Worm (Caenorhabditis elegans) whole organism, late embryonic: ENCODE results near the gene ptr-8.

Experiments
- C08G9.2 ChIP-seq: sonication (generic microtip); optimal IDR thresholded peaks from 2 replicates; lab custom pipeline; 2016; ENCODE audit warnings: mild to moderate bottlenecking, missing genetic modification characterization, moderate library complexity, missing compliant biosample characterization
- C38D4.7 ChIP-seq: fragments of 200-800 bp; sonication (Bioruptor generic); optimal IDR thresholded peaks from 2 replicates; lab custom pipeline; 2018; ENCODE audit warnings: mild to moderate bottlenecking, missing genetic modification characterization, moderate library complexity, missing compliant biosample characterization
- F13H6.1 ChIP-seq: sonication (generic microtip); optimal IDR thresholded peaks from 2 replicates; lab custom pipeline; 2016; ENCODE audit warnings: missing genetic modification characterization, missing compliant biosample characterization
- T23F11.4 ChIP-seq: fragments of 200-800 bp; sonication (Bioruptor generic); optimal IDR thresholded peaks from 2 replicates; lab custom pipeline; 2018; ENCODE audit warnings: mild to moderate bottlenecking, missing genetic modification characterization, missing compliant biosample characterization
- ama-1 ChIP-seq: fragments of 150-350 bp; optimal IDR thresholded peaks from 2 replicates; lab custom pipeline; 2014
- ceh-19 ChIP-seq: fragments of 200-800 bp; sonication (Bioruptor generic); optimal IDR thresholded peaks from 2 replicates; lab custom pipeline; 2018; ENCODE audit warnings: mild to moderate bottlenecking, missing genetic modification characterization, missing compliant biosample characterization
- ceh-2 ChIP-seq: sonication (generic microtip); optimal IDR thresholded peaks from 2 replicates; lab custom pipeline; 2016; ENCODE audit warnings: missing genotype, missing genetic modification characterization, missing compliant biosample characterization
- ceh-22 ChIP-seq: sonication (generic microtip); optimal IDR thresholded peaks from 2 replicates; lab custom pipeline; 2017; ENCODE audit warnings: missing biosample characterization, missing genetic modification characterization
- ceh-30 ChIP-seq: fragments of 150-350 bp; optimal IDR thresholded peaks from 2 replicates; lab custom pipeline; 2014; ENCODE audit warnings: missing biosample characterization, missing genetic modification characterization
- ceh-48 ChIP-seq: sonication (generic microtip); optimal IDR thresholded peaks from 2 replicates; lab custom pipeline; 2016; ENCODE audit warnings: missing genetic modification characterization, inconsistent platforms, missing compliant biosample characterization
- ceh-6 ChIP-seq: fragments of 200-800 bp; sonication (Bioruptor generic); optimal IDR thresholded peaks from 2 replicates; lab custom pipeline; 2018; ENCODE audit warnings: mild to moderate bottlenecking, missing genetic modification characterization, missing compliant biosample characterization
- ceh-9 ChIP-seq: sonication (generic microtip); optimal IDR thresholded peaks from 2 replicates; lab custom pipeline; 2016; ENCODE audit warnings: mild to moderate bottlenecking, missing genetic modification characterization, inconsistent platforms, missing compliant biosample characterization
- dve-1 ChIP-seq: sonication (generic microtip); optimal IDR thresholded peaks from 2 replicates; lab custom pipeline; 2017; ENCODE audit warnings: antibody characterized with exemption, mild to moderate bottlenecking, missing genetic modification characterization, missing compliant biosample characterization
- elt-2 ChIP-seq: sonication (generic microtip); optimal IDR thresholded peaks from 2 replicates; lab custom pipeline; 2016; ENCODE audit warnings: missing genetic modification reagents, missing genetic modification characterization, missing compliant biosample characterization
- eyg-1 ChIP-seq: sonication (generic microtip); optimal IDR thresholded peaks from 2 replicates; lab custom pipeline; 2016; ENCODE audit warnings: missing genotype, missing genetic modification characterization, missing compliant biosample characterization
- fkh-6 ChIP-seq: sonication (generic microtip); optimal IDR thresholded peaks from 2 replicates; lab custom pipeline; 2016; ENCODE audit warnings: missing genetic modification characterization, missing compliant biosample characterization
- hlh-30 ChIP-seq: sonication (generic microtip); optimal IDR thresholded peaks from 2 replicates; lab custom pipeline; 2017; ENCODE audit warnings: antibody characterized with exemption, missing genetic modification characterization, missing compliant biosample characterization; ENCODE audit not compliant: insufficient read depth
- hlh-6 ChIP-seq: sonication (generic microtip); optimal IDR thresholded peaks from 2 replicates; lab custom pipeline; 2016; ENCODE audit warnings: missing genotype, missing genetic modification characterization, missing compliant biosample characterization
- lim-6 ChIP-seq: sonication (generic microtip); optimal IDR thresholded peaks from 2 replicates; lab custom pipeline; 2016; ENCODE audit warnings: missing genetic modification characterization, missing compliant biosample characterization
- mec-3 ChIP-seq: sonication (generic microtip); optimal IDR thresholded peaks from 2 replicates; lab custom pipeline; 2016; ENCODE audit warnings: borderline replicate concordance, missing genetic modification characterization, missing compliant biosample characterization
- nfya-1 ChIP-seq: sonication (generic microtip); optimal IDR thresholded peaks from 2 replicates; lab custom pipeline; 2017; ENCODE audit warnings: missing genetic modification characterization, mild to moderate bottlenecking, missing compliant biosample characterization, antibody characterized with exemption, moderate library complexity
- odd-2 ChIP-seq: sonication (generic microtip); optimal IDR thresholded peaks from 2 replicates; lab custom pipeline; 2017; ENCODE audit warnings: antibody characterized with exemption, mild to moderate bottlenecking, missing genetic modification characterization, missing compliant biosample characterization
- pax-1 ChIP-seq: fragments of 150-350 bp; optimal IDR thresholded peaks from 2 replicates; lab custom pipeline; 2014; ENCODE audit warnings: missing biosample characterization, missing genetic modification characterization
- pha-4 ChIP-seq: fragments of 150-350 bp; optimal IDR thresholded peaks from 2 replicates; lab custom pipeline; 2018; ENCODE audit warnings: missing biosample characterization, missing genetic modification reagents, missing genetic modification characterization
- pros-1 ChIP-seq: fragments of 150-350 bp; optimal IDR thresholded peaks from 2 replicates; lab custom pipeline; 2014; ENCODE audit warnings: missing biosample characterization, missing genetic modification reagents, missing genetic modification characterization
- ref-2 ChIP-seq: sonication (generic microtip); optimal IDR thresholded peaks from 2 replicates; lab custom pipeline; 2016; ENCODE audit warnings: missing genetic modification characterization, missing compliant biosample characterization
- rnt-1 ChIP-seq: sonication (generic microtip); optimal IDR thresholded peaks from 2 replicates; lab custom pipeline; 2016; ENCODE audit warnings: missing genetic modification characterization, missing compliant biosample characterization
- sdc-2 ChIP-seq: sonication (generic microtip); optimal IDR thresholded peaks from 2 replicates; lab custom pipeline; 2016; ENCODE audit warnings: missing genotype, missing genetic modification characterization, missing compliant biosample characterization
- ttx-3 ChIP-seq: sonication (generic microtip); optimal IDR thresholded peaks from 2 replicates; lab custom pipeline; 2016; ENCODE audit warnings: missing genetic modification reagents, missing genetic modification characterization, missing compliant biosample characterization
- unc-42 ChIP-seq: sonication (generic microtip); optimal IDR thresholded peaks from 2 replicates; lab custom pipeline; 2016; ENCODE audit warnings: missing genotype, missing genetic modification characterization, missing compliant biosample characterization
- zip-5 ChIP-seq: sonication (generic microtip); optimal IDR thresholded peaks from 2 replicates; lab custom pipeline; 2016; ENCODE audit warnings: missing genetic modification characterization, missing compliant biosample characterization
- ztf-16 ChIP-seq: sonication (generic microtip); optimal IDR thresholded peaks from 2 replicates; lab custom pipeline; 2017; ENCODE audit warnings: missing genetic modification characterization, missing compliant biosample characterization

Gene ptr-8

DNA sequence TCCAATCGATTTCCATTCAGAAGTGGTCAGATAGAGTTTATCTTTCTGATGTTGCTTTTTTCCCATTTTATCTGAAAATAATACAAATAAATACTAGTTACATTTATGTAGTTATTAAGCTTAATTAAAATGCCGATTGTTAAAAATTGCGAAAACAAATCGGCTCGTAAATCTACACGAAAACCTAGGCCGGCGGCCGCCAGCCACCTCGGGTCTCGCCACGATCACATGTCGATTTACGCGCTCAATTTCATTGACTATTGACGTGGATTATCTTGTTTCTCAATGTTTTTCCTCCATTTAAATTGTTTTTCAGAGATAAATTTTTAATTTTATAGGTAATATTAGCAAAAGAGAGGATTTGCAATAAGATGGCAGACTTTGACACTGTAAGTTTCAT is 16.5 kb upstream of the ptr-8 start, which contains the start of the genes cyn-4 and copz-1 (continued):
- TF ChIP-seq hlh-30 (tag; lab: Kevin White, UChicago): peak; percentile 81
- TF ChIP-seq unc-42 (tag; lab: Kevin White, UChicago): peak; percentile 73
- peak; percentile 48 for TF ChIP-seq lim-6 (tag; lab: Kevin White, UChicago)

DNA sequence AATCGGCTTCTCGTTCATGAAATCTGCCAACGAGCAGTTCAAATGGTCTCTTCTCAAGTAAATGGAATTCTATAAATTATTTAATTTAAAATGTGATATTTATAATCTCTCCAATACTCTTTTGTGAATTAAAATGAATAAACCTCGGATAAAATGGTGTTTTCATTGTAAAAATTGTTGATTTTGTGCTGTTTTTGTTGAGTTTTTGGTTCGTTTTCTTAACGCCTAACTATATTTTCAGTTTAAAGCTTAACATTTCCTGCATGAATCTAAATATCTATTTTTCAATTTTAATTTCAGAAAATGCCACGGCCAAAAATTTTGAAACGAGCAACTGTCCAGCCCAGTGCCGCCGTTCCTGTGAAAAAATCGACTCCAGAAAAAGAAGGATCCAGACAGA is 15.4 kb upstream of the ptr-8 start, which contains the start of gene orc-2:
orc-2 (plus strand) TSS at position 301 of the 400 bp plus-strand sequence.
- TF ChIP-seq pax-1 (tag; lab: Kevin White, UChicago) (no peak), ceh-2 (tag; lab: Kevin White, UChicago) (no peak), dve-1 (tag; lab: Kevin White, UChicago) (no peak), C38D4.7 (GFP tag; lab: Kevin White, UChicago) (no peak), elt-2 (tag; lab: Kevin White, UChicago) (no peak), ceh-22 (no peak), C08G9.2 (tag; lab: Kevin White, UChicago) (no peak), fkh-6 (tag; lab: Kevin White, UChicago) (no peak), pros-1 (tag; lab: Kevin White, UChicago) (no peak), hlh-6 (no peak), ceh-6 (GFP tag; lab: Kevin White, UChicago) (no peak), F13H6.1 (tag; lab: Kevin White, UChicago) (no peak)

DNA sequence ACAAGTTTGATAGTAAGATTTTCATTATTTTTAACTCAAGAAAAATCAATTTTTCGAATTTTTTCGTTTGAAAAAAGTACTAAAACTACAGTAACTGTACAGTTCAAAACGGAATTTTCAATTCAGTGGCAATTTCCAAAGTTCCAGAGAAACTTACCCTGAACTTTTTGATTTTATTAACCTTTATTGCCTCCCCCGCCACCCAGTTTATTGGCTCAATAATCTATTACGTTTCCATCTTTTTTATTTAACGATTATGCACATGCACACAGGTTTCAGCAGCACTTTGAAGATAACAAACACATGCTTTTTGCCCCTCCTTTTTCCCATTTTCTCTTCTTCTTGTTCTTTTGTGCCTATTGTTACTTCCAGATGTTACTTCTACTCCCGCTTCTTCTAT is 8.5 kb upstream of the ptr-8 start, which contains the start of gene lurp-1:
lurp-1 (plus strand) TSS at position 301 of the 400 bp plus-strand sequence.
- TF ChIP-seq lim-6 (tag; lab: Kevin White, UChicago): no peak
- TF ChIP-seq nfya-1 (tag; lab: Kevin White, UChicago): no peak
- no peak for TF ChIP-seq hlh-30 (tag; lab: Kevin White, UChicago)
- no peak for TF ChIP-seq ztf-16 (tag; lab: Kevin White, UChicago)
- no peak for TF ChIP-seq pha-4 (tag; lab: Kevin White, UChicago)
- TF ChIP-seq unc-42 (tag; lab: Kevin White, UChicago): no peak
- no peak for TF ChIP-seq hlh-6
- no peak for TF ChIP-seq ceh-30 (tag; lab: Kevin White, UChicago)
- TF ChIP-seq sdc-2 (tag; lab: Kevin White, UChicago): no peak

- TF ChIP-seq eyg-1 (tag; lab: Kevin White, UChicago) (no peak), rnt-1 (tag; lab: Kevin White, UChicago) (no peak), odd-2 (tag; lab: Kevin White, UChicago) (no peak), C38D4.7 (GFP tag; lab: Kevin White, UChicago) (no peak), fkh-6 (tag; lab: Kevin White, UChicago) (no peak), lim-6 (tag; lab: Kevin White, UChicago) (no peak), ref-2 (no peak), C08G9.2 (tag; lab: Kevin White, UChicago) (no peak), ceh-19 (GFP tag; lab: Kevin White, UChicago) (no peak), ttx-3 (no peak), sdc-2 (tag; lab: Kevin White, UChicago) (no peak), unc-42 (tag; lab: Kevin White, UChicago) (no peak), ceh-9 (tag; lab: Kevin White, UChicago) (no peak), zip-5 (tag; lab: Kevin White, UChicago) (no peak), T23F11.4 (GFP tag; lab: Kevin White, UChicago) (no peak), ceh-48 (tag; lab: Kevin White, UChicago) (no peak), ztf-16 (tag; lab: Kevin White, UChicago) (no peak), mec-3 (tag; lab: Kevin White, UChicago) (no peak)
Observed at ce11 chrII:10884396-10884795, 4.7 kb upstream of the ptr-8 start, which contains the start of gene egg-3. TSS of gene egg-3 (minus strand) at chrII:10884441.

DNA sequence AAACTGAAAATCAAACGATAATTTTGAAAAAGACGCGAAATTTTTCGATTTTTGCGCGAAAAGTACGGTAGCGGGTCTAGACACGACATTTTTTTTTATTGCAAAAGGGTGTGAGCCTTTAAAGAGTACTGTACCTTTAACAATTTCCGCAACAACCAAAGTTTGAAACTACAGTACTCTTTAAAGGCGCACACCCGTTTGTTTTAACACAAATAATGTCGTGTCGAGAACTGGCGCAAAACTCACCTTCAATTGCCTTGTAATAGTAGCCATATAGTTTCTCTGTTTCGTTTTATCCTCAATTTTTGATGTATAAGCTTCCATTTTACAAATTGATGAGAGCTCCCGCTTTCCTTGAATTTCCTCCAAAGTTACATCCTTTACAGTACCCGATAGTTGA is 3.8 kb upstream of the ptr-8 start:
- no peak for TF ChIP-seq odd-2 (tag; lab: Kevin White, UChicago)
- no peak for TF ChIP-seq ama-1 (lab: Kevin White, UChicago)
- no peak for TF ChIP-seq lim-6 (tag; lab: Kevin White, UChicago)
- TF ChIP-seq ceh-9 (tag; lab: Kevin White, UChicago): no peak
